Worm (Caenorhabditis elegans): ENCODE results near the gene R09E10.8.
A peak's percentile ranks its signal among the peaks of the same experiment; 100 is the strongest.

R09E10.8 gene

DNA sequence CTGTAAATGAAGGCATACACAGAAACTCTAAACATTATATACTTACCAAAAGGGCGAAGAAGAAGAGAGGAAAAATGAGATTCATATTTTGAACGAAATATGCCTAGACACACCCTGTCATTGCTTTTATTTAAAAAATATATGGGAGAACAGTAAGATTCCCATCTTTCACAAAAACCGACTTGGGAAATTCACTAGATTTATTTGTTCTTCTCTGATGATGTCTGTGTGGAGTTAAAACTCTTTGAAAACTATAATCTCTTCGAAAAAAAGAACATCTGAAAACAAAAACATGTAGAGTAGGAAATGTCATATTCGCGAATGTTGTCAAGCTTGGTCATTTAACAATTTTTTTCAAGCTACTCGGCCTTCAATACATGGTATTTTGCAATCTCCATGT, at the start of gene R09E10.8:
TSS of gene R09E10.8 (minus strand) at position 101 of the 400 bp plus-strand sequence.
- TF ChIP-seq nhr-12 (tag; optimal IDR thresholded peaks at IDR 0.05) = no peak
- no peak for TF ChIP-seq unc-55 (GFP tag; optimal IDR thresholded peaks at IDR 0.05)
- no peak for TF ChIP-seq aly-2 (tag; optimal IDR thresholded peaks at IDR 0.05)
- no peak for TF ChIP-seq alr-1 (tag; optimal IDR thresholded peaks at IDR 0.05)
- TF ChIP-seq dmd-4 (tag; optimal IDR thresholded peaks at IDR 0.05) = no peak
- no peak for TF ChIP-seq sem-4 (tag; optimal IDR thresholded peaks at IDR 0.05)

DNA sequence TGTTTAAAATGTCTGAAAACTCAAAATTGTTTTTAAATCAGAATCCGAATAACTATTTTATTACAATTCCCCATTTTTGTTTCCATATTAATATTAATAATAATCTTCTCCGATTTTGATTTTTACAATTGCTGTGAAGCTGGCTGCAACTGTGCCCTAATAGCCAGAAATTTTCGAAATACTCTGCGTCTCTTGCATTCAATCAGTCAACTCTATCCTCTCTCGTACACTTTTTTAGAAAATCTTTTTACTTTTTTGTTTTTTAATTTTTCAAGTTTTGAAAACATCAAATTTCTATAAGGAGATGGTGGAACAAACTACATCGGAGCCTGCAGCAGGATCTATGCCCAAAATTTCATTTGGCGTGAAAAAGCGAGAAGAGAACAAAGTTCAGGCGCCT, 47.6 kb upstream of the R09E10.8 start, which contains the start of gene gkow-1:
TSS of gene gkow-1 (plus strand) at position 301 of the 400 bp plus-strand sequence.
- peak; percentile 7 for TF ChIP-seq crh-2 (tag; optimal IDR thresholded peaks at IDR 0.05)
- TF ChIP-seq ceh-16 (tag; optimal IDR thresholded peaks at IDR 0.05) = no peak
- no peak for TF ChIP-seq unc-39 (tag; optimal IDR thresholded peaks at IDR 0.05)
- peak; percentile 39 for TF ChIP-seq unc-55 (GFP tag; optimal IDR thresholded peaks at IDR 0.05)
- TF ChIP-seq C34F6.9 (tag; optimal IDR thresholded peaks at IDR 0.05) = peak; percentile 33
- TF ChIP-seq nhr-129 (tag; optimal IDR thresholded peaks at IDR 0.05) = no peak
- no peak for TF ChIP-seq sma-3 (GFP tag; optimal IDR thresholded peaks at IDR 0.05)
- no peak for TF ChIP-seq mdl-1 (tag; optimal IDR thresholded peaks at IDR 0.05)
- TF ChIP-seq skn-1 (tag; optimal IDR thresholded peaks at IDR 0.05) = no peak
- TF ChIP-seq snpc-4 (tag; optimal IDR thresholded peaks at IDR 0.05) = no peak
- no peak for TF ChIP-seq lin-13 (GFP tag; optimal IDR thresholded peaks at IDR 0.05)

DNA sequence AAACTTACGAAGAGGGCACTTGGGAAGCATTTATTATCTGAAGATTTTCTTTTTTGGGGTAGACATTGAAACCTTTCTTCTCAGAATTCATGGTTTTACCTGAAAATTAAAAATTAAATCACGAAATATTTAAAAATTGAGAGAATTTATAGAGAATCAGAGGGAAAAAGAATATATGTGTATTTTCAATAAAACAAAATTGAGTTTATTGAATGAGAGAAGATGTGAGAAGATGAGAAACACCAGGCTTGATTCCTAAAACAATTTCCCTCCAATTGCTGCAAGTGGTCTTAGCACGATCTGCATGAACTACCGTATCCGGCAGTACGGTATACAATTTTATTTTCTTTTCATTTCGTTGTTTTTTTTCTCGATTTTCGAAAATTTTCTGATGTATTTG, 46.8 kb upstream of the R09E10.8 start, which contains the start of gene R11A8.1:
TSS of gene R11A8.1 (minus strand) at position 101 of the 400 bp plus-strand sequence.
- TF ChIP-seq lin-11 (tag; optimal IDR thresholded peaks at IDR 0.05) (no peak), nhr-12 (tag; optimal IDR thresholded peaks at IDR 0.05) (no peak), elt-3 (tag; optimal IDR thresholded peaks at IDR 0.05) (no peak), nhr-77 (tag; optimal IDR thresholded peaks at IDR 0.05) (no peak), ztf-11 (tag; optimal IDR thresholded peaks at IDR 0.05) (no peak), unc-55 (GFP tag; optimal IDR thresholded peaks at IDR 0.05) (no peak), ceh-82 (tag; optimal IDR thresholded peaks at IDR 0.05) (no peak), lin-13 (GFP tag; optimal IDR thresholded peaks at IDR 0.05) (no peak), blmp-1 (tag; optimal IDR thresholded peaks at IDR 0.05; ENCODE audit: insufficient read depth) (no peak), zag-1 (tag; optimal IDR thresholded peaks at IDR 0.05) (no peak), dmd-4 (tag; optimal IDR thresholded peaks at IDR 0.05) (no peak), aly-2 (tag; optimal IDR thresholded peaks at IDR 0.05) (no peak), lsy-2 (tag; optimal IDR thresholded peaks at IDR 0.05) (no peak), unc-62 (GFP tag; optimal IDR thresholded peaks at IDR 0.05) (no peak), R02D3.7 (tag; optimal IDR thresholded peaks at IDR 0.05) (no peak)

DNA sequence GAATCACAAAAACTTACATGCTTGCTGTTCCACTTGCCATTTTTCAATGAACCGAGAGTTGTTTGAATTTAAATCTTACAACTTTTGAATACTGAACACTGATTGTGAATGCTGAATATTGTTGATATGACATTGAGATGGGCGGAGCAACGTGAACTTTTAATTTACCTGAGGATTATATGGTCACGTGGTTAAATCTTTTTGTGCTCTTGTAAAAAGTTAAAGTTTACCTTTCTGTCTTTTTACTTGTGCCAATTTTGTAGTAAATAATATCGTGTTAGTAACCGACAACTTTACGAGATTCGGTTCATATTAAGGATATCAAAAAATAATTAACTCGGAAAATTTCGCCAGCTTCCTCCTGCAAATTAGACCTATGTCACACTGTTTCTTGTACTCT, 42.0 kb upstream of the R09E10.8 start, which contains the start of gene Y43C5B.2:
TSS of gene Y43C5B.2 (minus strand) at position 101 of the 400 bp plus-strand sequence.
- TF ChIP-seq nhr-11 (tag; optimal IDR thresholded peaks at IDR 0.05) = no peak
- TF ChIP-seq aly-2 (tag; optimal IDR thresholded peaks at IDR 0.05) = no peak
- no peak for TF ChIP-seq ceh-16 (tag; optimal IDR thresholded peaks at IDR 0.05)
- no peak for TF ChIP-seq lin-13 (GFP tag; optimal IDR thresholded peaks at IDR 0.05)
- TF ChIP-seq mbf-1 (tag; optimal IDR thresholded peaks at IDR 0.05) = no peak
- TF ChIP-seq sma-3 (GFP tag; optimal IDR thresholded peaks at IDR 0.05) = no peak
- no peak for TF ChIP-seq nhr-10 (tag; optimal IDR thresholded peaks at IDR 0.05)
- no peak for TF ChIP-seq unc-39 (tag; optimal IDR thresholded peaks at IDR 0.05)
- no peak for TF ChIP-seq zag-1 (tag; optimal IDR thresholded peaks at IDR 0.05)
- no peak for TF ChIP-seq nhr-6 (tag; optimal IDR thresholded peaks at IDR 0.05)
- no peak for TF ChIP-seq mdl-1 (tag; optimal IDR thresholded peaks at IDR 0.05)
- no peak for TF ChIP-seq nhr-129 (tag; optimal IDR thresholded peaks at IDR 0.05)
- TF ChIP-seq ztf-4 (tag; optimal IDR thresholded peaks at IDR 0.05) = no peak
- no peak for TF ChIP-seq blmp-1 (tag; optimal IDR thresholded peaks at IDR 0.05; ENCODE audit: insufficient read depth)
- TF ChIP-seq unc-55 (GFP tag; optimal IDR thresholded peaks at IDR 0.05) = no peak
- no peak for TF ChIP-seq R02D3.7 (tag; optimal IDR thresholded peaks at IDR 0.05)
- no peak for TF ChIP-seq ama-1 (optimal IDR thresholded peaks at IDR 0.05)
- no peak for TF ChIP-seq egl-27 (tag; optimal IDR thresholded peaks at IDR 0.05)
- TF ChIP-seq Y55F3AM.14 (GFP tag; optimal IDR thresholded peaks at IDR 0.05) = no peak
